Worm (Caenorhabditis elegans): ENCODE data around the gene ZK470.4.
A peak's percentile ranks its signal among the peaks of the same experiment; 100 is the strongest.

ZK470.4 gene

ce11 chrX:4132243-4132642, 7.3 kb downstream of the ZK470.4 start (continued):
- TF ChIP-seq daf-19 (GFP tag; conservative IDR thresholded peaks at IDR 0.05) (no peak), lin-15B (tag; optimal IDR thresholded peaks at IDR 0.05) (no peak), nhr-25 (tag; optimal IDR thresholded peaks at IDR 0.05; ENCODE audit: borderline replicate concordance, insufficient read depth) (peak; percentile 26), tag-97 (GFP tag; IDR thresholded peaks at IDR 0.05) (no peak), egl-43 (GFP tag; IDR thresholded peaks at IDR 0.05) (no peak), hmg-1.1 (GFP tag; IDR thresholded peaks at IDR 0.05) (no peak), spr-3 (GFP tag; optimal IDR thresholded peaks at IDR 0.05) (no peak), daf-16 (GFP tag; optimal IDR thresholded peaks at IDR 0.05) (no peak), daf-16 (tag; optimal IDR thresholded peaks at IDR 0.05) (no peak), dpl-1 (GFP tag; optimal IDR thresholded peaks at IDR 0.05) (peak; percentile 38), zag-1 (tag; optimal IDR thresholded peaks at IDR 0.05) (no peak), R02D3.7 (tag; optimal IDR thresholded peaks at IDR 0.05) (no peak), nhr-48 (tag; optimal IDR thresholded peaks at IDR 0.05) (peak; percentile 91), duxl-1 (tag; optimal IDR thresholded peaks at IDR 0.05; ENCODE audit: poor library complexity) (no peak), Y75B8A.6 (GFP tag; IDR thresholded peaks at IDR 0.05) (no peak), ces-1 (GFP tag; optimal IDR thresholded peaks at IDR 0.05) (no peak), ZK546.5 (tag; optimal IDR thresholded peaks at IDR 0.05) (no peak), mxl-3 (GFP tag; optimal IDR thresholded peaks at IDR 0.05) (peak; percentile 97), unc-62 (GFP tag; optimal IDR thresholded peaks at IDR 0.05 in 1 of 2) (peak in 1 of 2 experiments; percentile 96), unc-62 (tag; optimal IDR thresholded peaks at IDR 0.05) (no peak), nhr-77 (tag; optimal IDR thresholded peaks at IDR 0.05) (peak; percentile 38), nhr-237 (tag; optimal IDR thresholded peaks at IDR 0.05) (no peak), daf-12 (tag; optimal IDR thresholded peaks at IDR 0.05) (no peak), nhr-111 (GFP tag; optimal IDR thresholded peaks at IDR 0.05) (no peak), lin-38 (GFP tag; IDR thresholded peaks at IDR 0.05) (no peak), lim-7 (GFP tag; IDR thresholded peaks at IDR 0.05) (no peak), ctbp-1 (GFP tag; IDR thresholded peaks at IDR 0.05) (no peak), fkh-10 (GFP tag; optimal IDR thresholded peaks at IDR 0.05) (no peak), mdl-1 (tag; optimal IDR thresholded peaks at IDR 0.05) (peak in 1 of 2 experiments; percentile 79), F37D6.2 (tag; optimal IDR thresholded peaks at IDR 0.05) (no peak), F10B5.3 (tag; optimal IDR thresholded peaks at IDR 0.05) (no peak), ama-1 (optimal IDR thresholded peaks at IDR 0.05) (no peak), lsy-2 (tag; optimal IDR thresholded peaks at IDR 0.05) (peak; percentile 16 to 70), unc-39 (tag; optimal IDR thresholded peaks at IDR 0.05) (no peak), gei-8 (GFP tag; optimal IDR thresholded peaks at IDR 0.05) (peak; percentile 1), sdz-12 (GFP tag; optimal IDR thresholded peaks at IDR 0.05) (no peak), ZK337.2 (GFP tag; IDR thresholded peaks at IDR 0.05) (no peak), madf-9 (GFP tag; conservative IDR thresholded peaks at IDR 0.05) (no peak), zip-11 (GFP tag; IDR thresholded peaks at IDR 0.05) (no peak), ceh-44 (GFP tag; IDR thresholded peaks at IDR 0.05) (no peak), zfp-3 (GFP tag; conservative IDR thresholded peaks at IDR 0.05) (no peak), hlh-11 (tag; optimal IDR thresholded peaks at IDR 0.05) (peak; percentile 89), F44E2.7 (GFP tag; IDR thresholded peaks at IDR 0.05) (no peak), nhr-76 (tag; optimal IDR thresholded peaks at IDR 0.05) (no peak), aly-2 (tag; optimal IDR thresholded peaks at IDR 0.05) (no peak), nhr-102 (tag; optimal IDR thresholded peaks at IDR 0.05) (no peak), ceh-28 (tag; optimal IDR thresholded peaks at IDR 0.05) (no peak), F49E8.2 (tag; optimal IDR thresholded peaks at IDR 0.05; ENCODE audit: borderline replicate concordance) (no peak), zip-2 (tag; optimal IDR thresholded peaks at IDR 0.05) (no peak), arid-1 (GFP tag; conservative IDR thresholded peaks at IDR 0.05) (no peak), set-16 (GFP tag; IDR thresholded peaks at IDR 0.05) (no peak), tra-1 (GFP tag; IDR thresholded peaks at IDR 0.05) (0 out of 2 replicates have a peak, but pooled peaks have one; percentile 25), mdt-29 (GFP tag; IDR thresholded peaks at IDR 0.05) (no peak)
